Worm (Caenorhabditis elegans) whole organism, young adult: ENCODE data around the gene npl-10.

Source experiments
- T26A5.8 ChIP-seq: sonication (generic microtip); optimal IDR thresholded peaks from 2 replicates; lab custom pipeline; 2016; ENCODE audit warnings: missing genetic modification characterization, missing compliant biosample characterization
- ama-1 ChIP-seq, 3 experiments: fragments of 150-350 bp in 1 of 3; sonication (generic microtip) in 2 of 3; optimal IDR thresholded peaks; 2 replicates each; lab custom pipeline; 2014 to 2018; ENCODE audit warnings: missing biosample characterization in 2 of 3, missing genetic modification characterization in 2 of 3, missing genetic modification reagents in 2 of 3
- attf-5 ChIP-seq: fragments of 200-800 bp; sonication (Bioruptor generic); optimal IDR thresholded peaks from 2 replicates; lab custom pipeline; 2018; ENCODE audit warnings: mild to moderate bottlenecking, missing genetic modification characterization, missing compliant biosample characterization

ce11 chrIII:3955674-3956073 is 20.0 kb upstream of the npl-10 start:
- TF ChIP-seq ama-1 (optimal IDR thresholded peaks at IDR 0.05; lab: Kevin White, UChicago) (no peak), ama-1 (GFP tag; optimal IDR thresholded peaks at IDR 0.05; lab: Kevin White, UChicago) (no peak), attf-5 (GFP tag; lab: Kevin White, UChicago) (no peak), T26A5.8 (tag; lab: Kevin White, UChicago) (no peak)
